Worm (Caenorhabditis elegans): Measurements from ENCODE around the gene C17B7.14.
A peak's percentile ranks its signal among the peaks of the same experiment; 100 is the strongest.

The C17B7.14 gene

ce11 chrV:3357106-3357505, 36.8 kb upstream of the C17B7.14 start, which contains the start of gene scrm-3:
Gene scrm-3 (minus strand): TSS chrV:3357206.
- TF ChIP-seq sma-9 (GFP tag; optimal IDR thresholded peaks at IDR 0.05) (no peak), sma-9 (tag; optimal IDR thresholded peaks at IDR 0.05) (no peak), lsy-2 (tag; optimal IDR thresholded peaks at IDR 0.05) (no peak), nhr-10 (tag; optimal IDR thresholded peaks at IDR 0.05) (no peak), R02D3.7 (tag; optimal IDR thresholded peaks at IDR 0.05) (no peak), lin-39 (tag; optimal IDR thresholded peaks at IDR 0.05) (no peak), egl-27 (tag; optimal IDR thresholded peaks at IDR 0.05) (no peak), dmd-4 (tag; optimal IDR thresholded peaks at IDR 0.05) (no peak), snpc-4 (tag; optimal IDR thresholded peaks at IDR 0.05) (no peak), elt-3 (tag; optimal IDR thresholded peaks at IDR 0.05) (no peak), F13H6.1 (tag; optimal IDR thresholded peaks at IDR 0.05) (no peak), nhr-11 (tag; optimal IDR thresholded peaks at IDR 0.05) (no peak), lin-11 (tag; optimal IDR thresholded peaks at IDR 0.05) (no peak), nhr-23 (tag; optimal IDR thresholded peaks at IDR 0.05) (no peak), ceh-82 (tag; optimal IDR thresholded peaks at IDR 0.05) (no peak)

ce11 chrV:3355544-3355943, 35.2 kb upstream of the C17B7.14 start:
- TF ChIP-seq sem-4 (tag; optimal IDR thresholded peaks at IDR 0.05) (no peak), ztf-4 (tag; optimal IDR thresholded peaks at IDR 0.05) (no peak), ztf-1 (GFP tag; conservative IDR thresholded peaks at IDR 0.05) (no peak), sma-9 (GFP tag; optimal IDR thresholded peaks at IDR 0.05) (peak; percentile 23), sma-9 (tag; optimal IDR thresholded peaks at IDR 0.05) (no peak), skn-1 (tag; optimal IDR thresholded peaks at IDR 0.05) (no peak), elt-1 (tag; optimal IDR thresholded peaks at IDR 0.05) (peak; percentile 2), ceh-16 (tag; optimal IDR thresholded peaks at IDR 0.05) (no peak), ama-1 (optimal IDR thresholded peaks at IDR 0.05) (no peak), nhr-21 (tag; optimal IDR thresholded peaks at IDR 0.05) (no peak), nhr-6 (tag; optimal IDR thresholded peaks at IDR 0.05) (no peak)

- TF ChIP-seq skn-1 (tag; optimal IDR thresholded peaks at IDR 0.05) (no peak), mbf-1 (tag; optimal IDR thresholded peaks at IDR 0.05) (no peak), lin-39 (tag; optimal IDR thresholded peaks at IDR 0.05) (no peak), blmp-1 (tag; optimal IDR thresholded peaks at IDR 0.05; ENCODE audit: insufficient read depth) (no peak), unc-62 (GFP tag; optimal IDR thresholded peaks at IDR 0.05) (no peak), Y55F3AM.14 (GFP tag; optimal IDR thresholded peaks at IDR 0.05) (no peak), alr-1 (tag; optimal IDR thresholded peaks at IDR 0.05) (no peak), unc-55 (GFP tag; optimal IDR thresholded peaks at IDR 0.05) (no peak), ZK546.5 (tag; optimal IDR thresholded peaks at IDR 0.05) (no peak), crh-2 (tag; optimal IDR thresholded peaks at IDR 0.05) (no peak), R02D3.7 (tag; optimal IDR thresholded peaks at IDR 0.05) (no peak), nhr-23 (tag; optimal IDR thresholded peaks at IDR 0.05) (no peak), fos-1 (tag; optimal IDR thresholded peaks at IDR 0.05) (no peak), egl-27 (tag; optimal IDR thresholded peaks at IDR 0.05) (no peak), snpc-4 (tag; optimal IDR thresholded peaks at IDR 0.05) (no peak)
Measured at ce11 chrV:3352925-3353324, 32.6 kb upstream of the C17B7.14 start, which contains the start of gene C17B7.12. Gene C17B7.12 (plus strand): TSS chrV:3353225.

- TF ChIP-seq sma-9 (GFP tag; optimal IDR thresholded peaks at IDR 0.05) (no peak), sma-9 (tag; optimal IDR thresholded peaks at IDR 0.05) (no peak), mdl-1 (tag; optimal IDR thresholded peaks at IDR 0.05) (no peak), alr-1 (tag; optimal IDR thresholded peaks at IDR 0.05) (no peak), unc-55 (GFP tag; optimal IDR thresholded peaks at IDR 0.05) (no peak), lin-39 (tag; optimal IDR thresholded peaks at IDR 0.05) (no peak), ama-1 (optimal IDR thresholded peaks at IDR 0.05) (no peak), C34F6.9 (tag; optimal IDR thresholded peaks at IDR 0.05) (no peak), fos-1 (tag; optimal IDR thresholded peaks at IDR 0.05) (no peak), sem-4 (tag; optimal IDR thresholded peaks at IDR 0.05) (no peak), nhr-77 (tag; optimal IDR thresholded peaks at IDR 0.05) (no peak), dmd-4 (tag; optimal IDR thresholded peaks at IDR 0.05) (no peak), lsy-2 (tag; optimal IDR thresholded peaks at IDR 0.05) (no peak)
Measured at ce11 chrV:3351266-3351665, 30.9 kb upstream of the C17B7.14 start, which contains the start of gene str-63. Gene str-63 (plus strand): TSS chrV:3351566.

- TF ChIP-seq mdl-1 (tag; optimal IDR thresholded peaks at IDR 0.05) (no peak), zag-1 (tag; optimal IDR thresholded peaks at IDR 0.05) (no peak), unc-39 (tag; optimal IDR thresholded peaks at IDR 0.05) (no peak), aly-2 (tag; optimal IDR thresholded peaks at IDR 0.05) (no peak), crh-2 (tag; optimal IDR thresholded peaks at IDR 0.05) (no peak), lin-39 (tag; optimal IDR thresholded peaks at IDR 0.05) (no peak), ama-1 (optimal IDR thresholded peaks at IDR 0.05) (no peak), sma-9 (GFP tag; optimal IDR thresholded peaks at IDR 0.05) (peak; percentile 25), sma-9 (tag; optimal IDR thresholded peaks at IDR 0.05) (no peak)
Measured at ce11 chrV:3349877-3350276, 29.5 kb upstream of the C17B7.14 start, which contains the start of gene C17B7.15. Gene C17B7.15 (plus strand): TSS chrV:3350177.
